Worm (Caenorhabditis elegans) whole organism, L4 larva: ENCODE data around the gene R02E4.3.

Experiments
- F10B5.3 ChIP-seq: sonication (generic microtip); optimal IDR thresholded peaks from 2 replicates; lab custom pipeline; 2016; ENCODE audit warnings: mild to moderate bottlenecking, missing genetic modification characterization, missing compliant biosample characterization
- F37D6.2 ChIP-seq: sonication (generic microtip); optimal IDR thresholded peaks from 2 replicates; lab custom pipeline; 2016; ENCODE audit warnings: mild to moderate bottlenecking, missing genetic modification characterization, missing compliant biosample characterization
- F44E2.7 ChIP-seq: fragments of 200-800 bp; sonication (Bioruptor generic); IDR thresholded peaks from 2 replicates; pipeline ENCODE4 v2.1.2; 2022; ENCODE audit warnings: missing genetic modification characterization, missing compliant biosample characterization
- R02D3.7 ChIP-seq: fragments of 150-350 bp; sonication (generic microtip); optimal IDR thresholded peaks from 3 replicates; lab custom pipeline; 2014; ENCODE audit warnings: missing biosample characterization, missing genetic modification characterization
- T26A8.4 ChIP-seq: fragments of 200-800 bp; sonication (Bioruptor generic); IDR thresholded peaks from 2 replicates; pipeline ENCODE4 v1.3.6; 2022; ENCODE audit warnings: missing genetic modification characterization, missing compliant biosample characterization
- Y105C5A.15 ChIP-seq: fragments of 200-800 bp; sonication (Bioruptor generic); IDR thresholded peaks from 2 replicates; pipeline ENCODE4 v1.3.6; 2022; ENCODE audit warnings: missing genetic modification characterization, missing compliant biosample characterization
- aha-1 ChIP-seq: fragments of 150-350 bp; peaks from one replicate; lab custom pipeline; 2014; ENCODE audit warnings: missing biosample characterization, missing genetic modification characterization
- ama-1 ChIP-seq: fragments of 150-350 bp; optimal IDR thresholded peaks from 2 replicates; lab custom pipeline; 2014; ENCODE audit warnings: inconsistent platforms, mixed read lengths
- daf-16 ChIP-seq, 3 experiments: sonication (generic microtip); optimal IDR thresholded peaks; 2 replicates each; lab custom pipeline; 2016 to 2017; ENCODE audit warnings: missing genetic modification characterization in 3 of 3, missing genetic modification reagents in 3 of 3, mild to moderate bottlenecking in 2 of 3, missing compliant biosample characterization in 2 of 3, missing biosample characterization in 1 of 3, moderate library complexity in 1 of 3
- daf-8 ChIP-seq: fragments of 200-800 bp; sonication (Bioruptor generic); IDR thresholded peaks from 2 replicates; pipeline ENCODE4 v1.3.6; 2022; ENCODE audit warnings: missing genetic modification characterization, missing compliant biosample characterization
- dpl-1 ChIP-seq: fragments of 150-350 bp; optimal IDR thresholded peaks from 2 replicates; lab custom pipeline; 2014; ENCODE audit warnings: missing biosample characterization, missing genetic modification reagents, missing genetic modification characterization
- duxl-1 ChIP-seq: sonication (generic microtip); optimal IDR thresholded peaks from 2 replicates; lab custom pipeline; 2016; ENCODE audit warnings: mild to moderate bottlenecking, missing genetic modification characterization, moderate library complexity, missing compliant biosample characterization; ENCODE audit not compliant: poor library complexity
- gei-8 ChIP-seq: fragments of 200-800 bp; sonication (Bioruptor generic); optimal IDR thresholded peaks from 2 replicates; lab custom pipeline; 2018; ENCODE audit warnings: mild to moderate bottlenecking, missing genetic modification characterization, missing compliant biosample characterization
- hif-1 ChIP-seq, 2 experiments: sonication (generic microtip); optimal IDR thresholded peaks; 2 replicates each; lab custom pipeline; 2016 to 2017; ENCODE audit warnings: missing compliant biosample characterization in 2 of 2, missing genetic modification characterization in 2 of 2, missing genetic modification reagents in 2 of 2, missing genotype in 2 of 2, mild to moderate bottlenecking in 1 of 2
- hlh-11 ChIP-seq: fragments of 200-800 bp; sonication (Bioruptor generic); optimal IDR thresholded peaks from 2 replicates; lab custom pipeline; 2018; ENCODE audit warnings: mild to moderate bottlenecking, missing genetic modification characterization, missing compliant biosample characterization
- hlh-30 ChIP-seq: sonication (generic microtip); optimal IDR thresholded peaks from 2 replicates; lab custom pipeline; 2017; ENCODE audit warnings: antibody characterized with exemption, mild to moderate bottlenecking, missing genetic modification characterization, missing compliant biosample characterization; ENCODE audit not compliant: insufficient read depth
- hmg-1.1 ChIP-seq: fragments of 200-800 bp; sonication (Bioruptor generic); IDR thresholded peaks from 2 replicates; pipeline ENCODE4 v1.3.6; 2022; ENCODE audit warnings: missing genetic modification reagents, missing genetic modification characterization, missing compliant biosample characterization
- lir-3 ChIP-seq: sonication (generic microtip); optimal IDR thresholded peaks from 2 replicates; lab custom pipeline; 2016; ENCODE audit warnings: mild to moderate bottlenecking, missing genetic modification characterization, missing compliant biosample characterization
- lsy-2 ChIP-seq, 2 experiments: fragments of 150-350 bp in 1 of 2; sonication (generic microtip) in 1 of 2; optimal IDR thresholded peaks; 2 replicates each; lab custom pipeline; 2014 to 2017; ENCODE audit warnings: missing biosample characterization in 2 of 2, missing genetic modification characterization in 2 of 2
- madf-9 ChIP-seq: fragments of 200-800 bp; sonication (Bioruptor generic); conservative IDR thresholded peaks from 2 replicates; pipeline ENCODE4 v1.3.6; 2022; ENCODE audit warnings: missing genetic modification reagents, missing genetic modification characterization, missing compliant biosample characterization
- mdl-1 ChIP-seq, 2 experiments: fragments of 150-350 bp in 1 of 2; sonication (generic microtip) in 1 of 2; optimal IDR thresholded peaks; 2 replicates each; lab custom pipeline; 2014 to 2017; ENCODE audit warnings: missing biosample characterization in 2 of 2, missing genetic modification characterization in 2 of 2
- mes-2 ChIP-seq: sonication (generic microtip); optimal IDR thresholded peaks from 2 replicates; lab custom pipeline; 2016; ENCODE audit warnings: missing genotype, mild to moderate bottlenecking, missing genetic modification characterization, missing compliant biosample characterization; ENCODE audit not compliant: poor library complexity, severe bottlenecking
- mxl-3 ChIP-seq: fragments of 200-800 bp; sonication (Bioruptor generic); optimal IDR thresholded peaks from 2 replicates; lab custom pipeline; 2018; ENCODE audit warnings: mild to moderate bottlenecking, missing genetic modification characterization, missing compliant biosample characterization
- nhr-10 ChIP-seq: fragments of 150-350 bp; optimal IDR thresholded peaks from 2 replicates; lab custom pipeline; 2014; ENCODE audit warnings: missing biosample characterization, missing genetic modification characterization
- nhr-11 ChIP-seq: fragments of 150-350 bp; optimal IDR thresholded peaks from 2 replicates; lab custom pipeline; 2014; ENCODE audit warnings: missing biosample characterization, missing genetic modification characterization
- nhr-28 ChIP-seq: fragments of 150-350 bp; optimal IDR thresholded peaks from 2 replicates; lab custom pipeline; 2014; ENCODE audit warnings: missing biosample characterization, missing genetic modification characterization
- nhr-48 ChIP-seq: sonication (generic microtip); optimal IDR thresholded peaks from 2 replicates; lab custom pipeline; 2016; ENCODE audit warnings: mild to moderate bottlenecking, missing genetic modification characterization, missing compliant biosample characterization
- pha-4 ChIP-seq, 2 experiments: fragments of 150-350 bp in 1 of 2; fragments of 200-800 bp in 1 of 2; sonication (Bioruptor generic) in 1 of 2; IDR thresholded peaks in 1 of 2; optimal IDR thresholded peaks in 1 of 2; 2 replicates each; pipeline versions ENCODE4 v1.3.6 to Lab custom; 2014 to 2022; ENCODE audit warnings: missing genetic modification characterization in 2 of 2, missing genetic modification reagents in 2 of 2, missing biosample characterization in 1 of 2, missing compliant biosample characterization in 1 of 2
- php-3 ChIP-seq: fragments of 200-800 bp; sonication (Bioruptor generic); IDR thresholded peaks from 2 replicates; pipeline ENCODE4 v1.3.6; 2022; ENCODE audit warnings: missing genetic modification reagents, missing genetic modification characterization, missing compliant biosample characterization
- sdz-12 ChIP-seq: fragments of 200-800 bp; sonication (Bioruptor generic); optimal IDR thresholded peaks from 2 replicates; lab custom pipeline; 2018; ENCODE audit warnings: mild to moderate bottlenecking, missing genetic modification characterization, missing compliant biosample characterization
- set-16 ChIP-seq: fragments of 200-800 bp; sonication (Bioruptor generic); IDR thresholded peaks from 2 replicates; pipeline ENCODE4 v1.3.6; 2022; ENCODE audit warnings: missing genetic modification reagents, missing genetic modification characterization, missing compliant biosample characterization
- snpc-1.2 ChIP-seq: fragments of 200-800 bp; sonication (Bioruptor generic); IDR thresholded peaks from 2 replicates; pipeline ENCODE4 v1.3.6; 2022; ENCODE audit warnings: missing genetic modification reagents, missing genetic modification characterization, missing compliant biosample characterization
- spr-1 ChIP-seq: sonication (generic microtip); optimal IDR thresholded peaks from 2 replicates; lab custom pipeline; 2016; ENCODE audit warnings: mild to moderate bottlenecking, missing genetic modification characterization, missing compliant biosample characterization
- tra-1 ChIP-seq: fragments of 200-800 bp; sonication (Bioruptor generic); IDR thresholded peaks from 2 replicates; pipeline ENCODE4 v1.3.6; 2022; ENCODE audit warnings: missing genetic modification reagents, missing genetic modification characterization, missing compliant biosample characterization
- unc-130 ChIP-seq: sonication (generic microtip); optimal IDR thresholded peaks from 2 replicates; lab custom pipeline; 2016; ENCODE audit warnings: missing genetic modification reagents, missing genetic modification characterization, missing compliant biosample characterization
- unc-62 ChIP-seq, 3 experiments: fragments of 150-350 bp in 1 of 3; sonication (generic microtip); optimal IDR thresholded peaks in 2 of 3; peaks in 1 of 3; 1 replicate in 1 of 3; 2 replicates in 2 of 3; lab custom pipeline; 2014 to 2017; ENCODE audit warnings: missing biosample characterization in 3 of 3, missing genetic modification characterization in 3 of 3, missing genetic modification reagents in 3 of 3, missing genotype in 1 of 3

Gene R02E4.3

ce11 chrX:4144136-4144781 lies 42.3 kb upstream of the R02E4.3 start (continued):
- TF ChIP-seq set-16 (GFP tag; lab: Robert Waterston, UW) (peak; percentile 14; the same call in 1 of the 2 replicates), F10B5.3 (no peak), hlh-11 (tag; lab: Kevin White, UChicago) (peak; percentile 73), unc-130 (GFP tag; lab: Kevin White, UChicago) (no peak), snpc-1.2 (GFP tag; lab: Robert Waterston, UW) (0 out of 2 replicates have a peak, but pooled peaks have one; percentile 12), T26A8.4 (GFP tag; lab: Robert Waterston, UW) (peak; percentile 18; the same call in 1 of the 2 replicates), duxl-1 (tag; lab: Kevin White, UChicago) (peak; percentile 10), daf-16 (GFP tag; optimal IDR thresholded peaks at IDR 0.05; lab: Kevin White, UChicago) (no peak), daf-16 (tag; optimal IDR thresholded peaks at IDR 0.05; lab: Kevin White, UChicago) (peak; percentile 50), Y105C5A.15 (GFP tag; lab: Robert Waterston, UW) (no peak), daf-8 (GFP tag; lab: Robert Waterston, UW) (no peak), nhr-48 (tag; lab: Kevin White, UChicago) (peak; percentile 35), dpl-1 (GFP tag; lab: Kevin White, UChicago) (no peak), nhr-28 (peak; percentile 23), sdz-12 (GFP tag; lab: Kevin White, UChicago) (peak; percentile 15), pha-4 (GFP tag; IDR thresholded peaks at IDR 0.05; lab: Robert Waterston, UW) (no peak), pha-4 (tag; optimal IDR thresholded peaks at IDR 0.05; lab: Kevin White, UChicago) (no peak), hif-1 (tag; optimal IDR thresholded peaks at IDR 0.05; lab: Kevin White, UChicago) (peak in 1 of 2 experiments; percentile 11), F37D6.2 (tag; lab: Kevin White, UChicago) (no peak), nhr-10 (tag; lab: Kevin White, UChicago) (no peak), aha-1 (tag; lab: Kevin White, UChicago) (peak; percentile 80), php-3 (GFP tag; lab: Robert Waterston, UW) (peak; percentile 57; the same call in 1 of the 2 replicates), R02D3.7 (no peak), F44E2.7 (GFP tag; lab: Robert Waterston, UW) (no peak), hmg-1.1 (GFP tag; lab: Robert Waterston, UW) (peak; percentile 6), madf-9 (no peak)
- TF ChIP-seq, all 104 proteins: peak for 26

- TF ChIP-seq nhr-11 (tag; lab: Kevin White, UChicago), result peak; percentile 8
- peak in 1 of 2 experiments; percentile 83 for TF ChIP-seq hif-1 (tag; optimal IDR thresholded peaks at IDR 0.05; lab: Kevin White, UChicago)
- no peak for TF ChIP-seq gei-8 (GFP tag; lab: Kevin White, UChicago)
- peak; percentile 46; the same call in 1 of the 2 replicates for TF ChIP-seq tra-1 (GFP tag; lab: Robert Waterston, UW)
- TF ChIP-seq daf-16 (GFP tag; optimal IDR thresholded peaks at IDR 0.05; lab: Kevin White, UChicago), result no peak
- TF ChIP-seq daf-16 (tag; optimal IDR thresholded peaks at IDR 0.05; lab: Kevin White, UChicago), result peak; percentile 83
- TF ChIP-seq mes-2 (tag; lab: Kevin White, UChicago), result no peak
- peak; percentile 21 to 35 for TF ChIP-seq lsy-2 (tag; optimal IDR thresholded peaks at IDR 0.05; lab: Kevin White, UChicago)
- TF ChIP-seq mdl-1 (tag; optimal IDR thresholded peaks at IDR 0.05; lab: Kevin White, UChicago), result peak; percentile 67 to 82
- TF ChIP-seq lir-3 (tag; lab: Kevin White, UChicago), result no peak
- peak; percentile 80 for TF ChIP-seq mxl-3 (GFP tag; lab: Kevin White, UChicago)
- TF ChIP-seq aha-1 (tag; lab: Kevin White, UChicago), result peak; percentile 98
- TF ChIP-seq hlh-30 (tag; lab: Kevin White, UChicago), result peak; percentile 78
- peak; percentile 34 for TF ChIP-seq ama-1
- peak in 1 of 2 experiments; percentile 62 for TF ChIP-seq unc-62 (GFP tag; optimal IDR thresholded peaks at IDR 0.05 in 1 of 2; lab: Kevin White, UChicago)
- no peak for TF ChIP-seq unc-62 (tag; optimal IDR thresholded peaks at IDR 0.05; lab: Kevin White, UChicago)
- no peak for TF ChIP-seq nhr-10 (tag; lab: Kevin White, UChicago)
- TF ChIP-seq nhr-48 (tag; lab: Kevin White, UChicago), result peak; percentile 40
- TF ChIP-seq hlh-11 (tag; lab: Kevin White, UChicago), result peak; percentile 56
- peak; percentile 7 for TF ChIP-seq spr-1 (tag; lab: Kevin White, UChicago)
Measured at ce11 chrX:4143260-4144018, 41.5 kb upstream of the R02E4.3 start.
